Worm (Caenorhabditis elegans): Measurements from ENCODE around the gene C17C3.15.
"Not testable (repeated sequence)": the region's sequence is repeated elsewhere in the genome, so short reads cannot be mapped to it uniquely, and the experiment has no call there.

DNA sequence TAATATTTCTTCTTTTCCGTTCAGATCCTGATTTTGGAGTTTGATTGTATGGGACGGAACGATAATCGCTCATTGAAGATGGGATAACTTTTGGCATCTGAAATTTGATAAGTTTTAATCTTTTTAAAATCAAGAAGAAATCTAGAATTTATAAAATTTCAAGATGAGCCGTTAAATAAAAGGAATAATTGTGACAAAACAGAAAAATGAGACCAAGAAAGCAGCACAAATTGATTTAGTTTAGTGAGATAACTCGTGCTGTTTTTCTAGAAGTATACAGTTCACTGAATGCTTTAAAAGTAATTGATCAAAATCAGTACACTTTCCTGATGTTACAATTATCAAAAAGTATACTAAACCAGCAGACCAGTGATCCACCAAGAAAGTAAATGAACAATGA lies 30.3 kb upstream of the C17C3.15 start, which contains the start of gene hlh-27:
- TF ChIP-seq npax-4 (tag; optimal IDR thresholded peaks at IDR 0.05); pha-2 (tag; optimal IDR thresholded peaks at IDR 0.05); unc-86 (tag; optimal IDR thresholded peaks at IDR 0.05); dve-1 (tag; optimal IDR thresholded peaks at IDR 0.05); ceh-9 (tag; optimal IDR thresholded peaks at IDR 0.05); ets-4 (tag; optimal IDR thresholded peaks at IDR 0.05); madf-2 (tag; optimal IDR thresholded peaks at IDR 0.05); tbx-7 (tag; optimal IDR thresholded peaks at IDR 0.05); fkh-6 (tag; optimal IDR thresholded peaks at IDR 0.05); ceh-6 (GFP tag; optimal IDR thresholded peaks at IDR 0.05); hlh-13 (GFP tag; optimal IDR thresholded peaks at IDR 0.05); ama-1 (optimal IDR thresholded peaks at IDR 0.05); dmd-4 (tag; optimal IDR thresholded peaks at IDR 0.05; ENCODE audit: borderline replicate concordance): not testable (repeated sequence)

Measured in whole organism, late embryonic.